Worm (Caenorhabditis elegans): Measurements from ENCODE around the gene srd-4.

srd-4 gene

ce11 chrV:12192129-12192528, 7.4 kb downstream of the srd-4 start, which contains the start of gene rnp-1:
rnp-1 (plus strand) TSS chrV:12192273.
- TF ChIP-seq pqm-1 (tag; optimal IDR thresholded peaks at IDR 0.05) = no peak
- peak; percentile 10 for TF ChIP-seq pha-4 (tag; optimal IDR thresholded peaks at IDR 0.05)
- no peak for TF ChIP-seq sea-2 (GFP tag; optimal IDR thresholded peaks at IDR 0.05)
- TF ChIP-seq ama-1 (optimal IDR thresholded peaks at IDR 0.05) = peak; percentile 35
- TF ChIP-seq elt-2 (tag; optimal IDR thresholded peaks at IDR 0.05) = no peak
- TF ChIP-seq egl-5 (tag; optimal IDR thresholded peaks at IDR 0.05) = no peak
- TF ChIP-seq nhr-77 (tag; optimal IDR thresholded peaks at IDR 0.05) = no peak

- TF ChIP-seq lin-39 (tag; optimal IDR thresholded peaks at IDR 0.05) (no peak), nhr-25 (tag; optimal IDR thresholded peaks at IDR 0.05) (peak; percentile 12), elt-1 (tag; optimal IDR thresholded peaks at IDR 0.05) (peak; percentile 7), ceh-28 (tag; optimal IDR thresholded peaks at IDR 0.05) (peak; percentile 34)
Measured at ce11 chrV:12194275-12194674, 9.5 kb downstream of the srd-4 start, which contains the start of gene ogdh-2. ogdh-2 (plus strand) TSS chrV:12194507.

- TF ChIP-seq mml-1 (tag; optimal IDR thresholded peaks at IDR 0.05) = no peak
- no peak for TF ChIP-seq eor-1 (tag; optimal IDR thresholded peaks at IDR 0.05)
- no peak for TF ChIP-seq ZK546.5 (tag; optimal IDR thresholded peaks at IDR 0.05)
- no peak for TF ChIP-seq aly-2 (tag; optimal IDR thresholded peaks at IDR 0.05)
- TF ChIP-seq hmg-11 (tag; optimal IDR thresholded peaks at IDR 0.05) = no peak
- TF ChIP-seq nhr-67 (tag; optimal IDR thresholded peaks at IDR 0.05) = no peak
- peak; percentile 43 for TF ChIP-seq pha-4 (tag; optimal IDR thresholded peaks at IDR 0.05)
- no peak for TF ChIP-seq lsy-12 (tag; optimal IDR thresholded peaks at IDR 0.05)
Measured at ce11 chrV:12195845-12196244, 11.1 kb downstream of the srd-4 start, which contains the start of gene ZK836.3. ZK836.3 (minus strand) TSS chrV:12195945.

- TF ChIP-seq ceh-82 (tag; optimal IDR thresholded peaks at IDR 0.05) (no peak), pha-4 (tag; optimal IDR thresholded peaks at IDR 0.05) (peak; percentile 89)
Measured at ce11 chrV:12196659-12197058, 11.9 kb downstream of the srd-4 start.

ce11 chrV:12197748-12198147, 13.0 kb downstream of the srd-4 start:
- TF ChIP-seq nhr-43 (tag; optimal IDR thresholded peaks at IDR 0.05; ENCODE audit: poor library complexity, severe bottlenecking) = no peak
- TF ChIP-seq fos-1 (tag; optimal IDR thresholded peaks at IDR 0.05) = no peak
- no peak for TF ChIP-seq sea-2 (GFP tag; optimal IDR thresholded peaks at IDR 0.05)
- TF ChIP-seq ama-1 (optimal IDR thresholded peaks at IDR 0.05) = no peak
- no peak for TF ChIP-seq mdl-1 (tag; optimal IDR thresholded peaks at IDR 0.05)
- TF ChIP-seq eor-1 (tag; optimal IDR thresholded peaks at IDR 0.05) = no peak
- TF ChIP-seq aly-2 (tag; optimal IDR thresholded peaks at IDR 0.05) = no peak
- no peak for TF ChIP-seq tbx-2 (tag; optimal IDR thresholded peaks at IDR 0.05)
- TF ChIP-seq skn-1 (tag; optimal IDR thresholded peaks at IDR 0.05) = no peak
- no peak for TF ChIP-seq unc-62 (GFP tag; optimal IDR thresholded peaks at IDR 0.05)
- TF ChIP-seq lsy-12 (tag; optimal IDR thresholded peaks at IDR 0.05) = no peak
- TF ChIP-seq nfya-1 (tag; optimal IDR thresholded peaks at IDR 0.05; ENCODE audit: insufficient read depth) = no peak
- no peak for TF ChIP-seq nhr-67 (tag; optimal IDR thresholded peaks at IDR 0.05)
- no peak for TF ChIP-seq ceh-82 (tag; optimal IDR thresholded peaks at IDR 0.05)
- no peak for TF ChIP-seq nhr-23 (tag; optimal IDR thresholded peaks at IDR 0.05)
- TF ChIP-seq elt-2 (tag; optimal IDR thresholded peaks at IDR 0.05) = no peak

- TF ChIP-seq mml-1 (tag; optimal IDR thresholded peaks at IDR 0.05) = no peak
Measured at ce11 chrV:12198545-12198944, 13.8 kb downstream of the srd-4 start, which contains the start of gene lon-3. lon-3 (minus strand) TSS chrV:12198645.

- peak; percentile 16 for TF ChIP-seq nhr-25 (tag; optimal IDR thresholded peaks at IDR 0.05)
- peak; percentile 82 for TF ChIP-seq nhr-43 (tag; optimal IDR thresholded peaks at IDR 0.05; ENCODE audit: poor library complexity, severe bottlenecking)
- TF ChIP-seq nhr-23 (tag; optimal IDR thresholded peaks at IDR 0.05) = peak; percentile 77
- TF ChIP-seq fkh-10 (GFP tag; optimal IDR thresholded peaks at IDR 0.05) = no peak
- no peak for TF ChIP-seq mml-1 (tag; optimal IDR thresholded peaks at IDR 0.05)
- TF ChIP-seq lin-15B (tag; optimal IDR thresholded peaks at IDR 0.05) = no peak
- TF ChIP-seq elt-3 (tag; optimal IDR thresholded peaks at IDR 0.05) = peak in 1 of 3 experiments; percentile 55
- TF ChIP-seq daf-12 (tag; optimal IDR thresholded peaks at IDR 0.05) = no peak
Measured at ce11 chrV:12199474-12199873, 14.7 kb downstream of the srd-4 start.

Measured in whole organism, L3 larva.